Fruit fly (Drosophila melanogaster) whole organism, adult: ENCODE results near the gene CG34178.

Experiments used
- CG14711 ChIP-seq: fragments of 200-800 bp; sonication (Bioruptor generic); optimal IDR thresholded peaks from 2 replicates; lab custom pipeline; 2018; ENCODE audit warnings: missing biosample characterization, mild to moderate bottlenecking, missing genetic modification characterization, moderate library complexity
- CG7045 ChIP-seq: fragments of 200-800 bp; sonication (Bioruptor generic); optimal IDR thresholded peaks from 2 replicates; lab custom pipeline; 2017; ENCODE audit warnings: missing biosample characterization, mild to moderate bottlenecking, missing genetic modification characterization
- cic ChIP-seq: fragments of 200-800 bp; sonication (Bioruptor generic); optimal IDR thresholded peaks from 2 replicates; lab custom pipeline; 2017; ENCODE audit warnings: missing biosample characterization, mild to moderate bottlenecking, missing genetic modification characterization, moderate library complexity
- cnc ChIP-seq, 2 experiments: fragments of >200 bp; optimal IDR thresholded peaks; 2 replicates each; lab custom pipeline; 2017

- TF ChIP-seq CG14711 (no peak), cic (GFP tag; lab: Kevin White, UChicago) (no peak), CG7045 (GFP tag; lab: Kevin White, UChicago) (no peak), cnc (optimal IDR thresholded peaks at IDR 0.05; lab: Kevin White, UChicago) (no peak)
Observed at dm6 chr2L:4422154-4422553, 11.6 kb upstream of the CG34178 start.
